Fruit fly (Drosophila melanogaster): Measurements from ENCODE around the gene mib1.

DNA sequence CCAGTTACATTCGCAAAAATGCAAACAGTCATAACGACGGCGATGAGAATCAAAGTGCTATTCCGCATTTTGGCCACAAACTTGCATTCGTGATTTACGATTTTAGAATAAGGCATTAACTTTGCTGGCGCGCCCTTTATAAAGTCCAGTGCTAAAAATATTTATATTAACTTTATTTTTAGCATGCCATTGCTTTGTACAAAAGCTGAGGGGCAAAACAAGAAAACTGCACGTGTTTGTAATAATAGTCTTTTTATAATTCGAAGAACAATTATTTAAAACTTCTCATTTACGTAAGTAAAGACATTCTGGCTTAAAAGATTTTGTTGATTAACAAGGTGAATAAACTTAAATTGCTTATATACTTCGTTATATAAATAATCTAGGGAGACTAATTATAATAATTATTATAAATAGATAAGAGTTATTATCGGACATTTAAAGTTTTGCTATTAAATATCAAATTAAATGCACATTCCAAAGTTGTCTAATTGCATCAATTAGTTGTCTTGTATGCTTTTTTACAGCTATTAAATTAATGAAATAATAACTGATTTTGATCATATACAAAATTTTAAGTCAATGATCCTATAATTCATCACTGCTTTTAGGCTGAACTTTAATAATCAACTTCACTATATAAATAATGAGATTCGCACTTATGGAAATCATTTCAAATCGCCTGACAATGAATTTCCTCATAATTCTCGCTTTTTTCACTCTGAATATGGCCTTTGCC is 21.6 kb upstream of the mib1 start, which contains the start of the genes CG42717 and CG42716:
- no peak for TF ChIP-seq CG10348 (GFP tag; IDR thresholded peaks at IDR 0.05)
- TF ChIP-seq CG14655 (GFP tag; optimal IDR thresholded peaks at IDR 0.05) = no peak
- TF ChIP-seq CG17806 (tag; optimal IDR thresholded peaks at IDR 0.05) = no peak
- no peak for TF ChIP-seq EcR (GFP tag; optimal IDR thresholded peaks at IDR 0.05)
- TF ChIP-seq rn (GFP tag; IDR thresholded peaks at IDR 0.05) = no peak
- TF ChIP-seq Ets98B (GFP tag; IDR thresholded peaks at IDR 0.05) = no peak
- no peak for TF ChIP-seq CG9948 (tag; optimal IDR thresholded peaks at IDR 0.05)
- no peak for TF ChIP-seq Pif1B (GFP tag; optimal IDR thresholded peaks at IDR 0.05)
- TF ChIP-seq fd96Ca (GFP tag; IDR thresholded peaks at IDR 0.05) = no peak
- TF ChIP-seq CG8159 (tag; optimal IDR thresholded peaks at IDR 0.05) = no peak
- TF ChIP-seq CG13204 (GFP tag; optimal IDR thresholded peaks at IDR 0.05) = no peak
- no peak for TF ChIP-seq gl (tag; optimal IDR thresholded peaks at IDR 0.05)

Measured in whole organism, pupa.